Worm (Caenorhabditis elegans) whole organism, L1 larva: ENCODE measurements around the gene Y77E11A.23.

Experiments
- egl-13 ChIP-seq: sonication (generic microtip); optimal IDR thresholded peaks from 2 replicates; lab custom pipeline; 2016; ENCODE audit warnings: missing genotype, missing genetic modification reagents, missing genetic modification characterization, missing compliant biosample characterization
- ets-5 ChIP-seq: fragments of 200-800 bp; sonication (Bioruptor generic); IDR thresholded peaks from 2 replicates; pipeline ENCODE4 v1.3.6; 2022; ENCODE audit warnings: missing genetic modification characterization, missing compliant biosample characterization
- lin-13 ChIP-seq: fragments of 150-350 bp; optimal IDR thresholded peaks from 2 replicates; lab custom pipeline; 2014; ENCODE audit warnings: missing biosample characterization, missing genetic modification reagents, missing genetic modification characterization
- lin-35 ChIP-seq, 2 experiments: fragments of 150-350 bp; optimal IDR thresholded peaks; 2 replicates each; lab custom pipeline; 2014; ENCODE audit warnings: missing biosample characterization in 2 of 2, missing genetic modification characterization in 2 of 2, missing genetic modification reagents in 2 of 2
- lsy-2 ChIP-seq, 2 experiments: fragments of 150-350 bp; optimal IDR thresholded peaks; 2 replicates each; lab custom pipeline; 2014; ENCODE audit warnings: missing biosample characterization in 2 of 2, missing genetic modification characterization in 2 of 2
- nhr-77 ChIP-seq: fragments of 150-350 bp; optimal IDR thresholded peaks from 2 replicates; lab custom pipeline; 2014; ENCODE audit warnings: missing biosample characterization, missing genetic modification characterization
- rnt-1 ChIP-seq: sonication (generic microtip); optimal IDR thresholded peaks from 2 replicates; lab custom pipeline; 2016; ENCODE audit warnings: mild to moderate bottlenecking, missing genetic modification characterization, moderate library complexity, missing compliant biosample characterization
- snpc-4 ChIP-seq: fragments of 150-350 bp; optimal IDR thresholded peaks from 2 replicates; lab custom pipeline; 2014; ENCODE audit warnings: missing biosample characterization, missing genetic modification characterization
- unc-86 ChIP-seq: sonication (generic microtip); optimal IDR thresholded peaks from 2 replicates; lab custom pipeline; 2016; ENCODE audit warnings: missing genetic modification characterization, missing compliant biosample characterization
- ztf-4 ChIP-seq: fragments of 150-350 bp; optimal IDR thresholded peaks from 2 replicates; lab custom pipeline; 2014; ENCODE audit warnings: missing biosample characterization, missing genetic modification characterization

- no peak for TF ChIP-seq lsy-2 (tag; optimal IDR thresholded peaks at IDR 0.05; lab: Kevin White, UChicago)
- TF ChIP-seq lin-35 (GFP tag; optimal IDR thresholded peaks at IDR 0.05; lab: Kevin White, UChicago) = no peak
- no peak for TF ChIP-seq rnt-1 (tag; lab: Kevin White, UChicago)
- TF ChIP-seq ztf-4 = no peak
- no peak for TF ChIP-seq ets-5 (GFP tag; lab: Robert Waterston, UW)
- no peak for TF ChIP-seq lin-13 (GFP tag; lab: Kevin White, UChicago)
- no peak for TF ChIP-seq snpc-4 (tag; lab: Kevin White, UChicago)
- TF ChIP-seq egl-13 = no peak
- TF ChIP-seq nhr-77 (tag; lab: Kevin White, UChicago) = no peak
- no peak for TF ChIP-seq unc-86 (tag; lab: Kevin White, UChicago)
Measured at ce11 chrIV:1478649-1479048, 48.5 kb upstream of the Y77E11A.23 start.
